Worm (Caenorhabditis elegans) whole organism, L1 larva: ENCODE measurements around the gene F58F6.6.
"Not testable (repeated sequence)": the region's sequence is repeated elsewhere in the genome, so short reads cannot be mapped to it uniquely, and the experiment has no call there.

Source experiments
- C34B4.2 ChIP-seq: sonication (generic microtip); optimal IDR thresholded peaks from 2 replicates; lab custom pipeline; 2017; ENCODE audit warnings: mild to moderate bottlenecking, missing genetic modification characterization, missing compliant biosample characterization
- F16B12.6 ChIP-seq: fragments of 150-350 bp; optimal IDR thresholded peaks from 2 replicates; lab custom pipeline; 2014; ENCODE audit warnings: missing biosample characterization, missing genetic modification characterization
- aly-2 ChIP-seq: fragments of 150-350 bp; optimal IDR thresholded peaks from 2 replicates; lab custom pipeline; 2014; ENCODE audit warnings: missing biosample characterization, missing genetic modification characterization
- blmp-1 ChIP-seq: fragments of 150-350 bp; optimal IDR thresholded peaks from 2 replicates; lab custom pipeline; 2014; ENCODE audit warnings: missing biosample characterization, missing genetic modification characterization
- ceh-63 ChIP-seq: fragments of 200-800 bp; sonication (Bioruptor generic); optimal IDR thresholded peaks from 2 replicates; lab custom pipeline; 2018; ENCODE audit warnings: mild to moderate bottlenecking, missing genetic modification characterization, missing compliant biosample characterization
- ceh-82 ChIP-seq, 3 experiments: fragments of 150-350 bp in 1 of 3; sonication (generic microtip) in 2 of 3; optimal IDR thresholded peaks; 2 replicates each; lab custom pipeline; 2014 to 2017; ENCODE audit warnings: missing biosample characterization in 3 of 3, missing genetic modification characterization in 3 of 3
- ceh-90 ChIP-seq: sonication (generic microtip); optimal IDR thresholded peaks from 2 replicates; lab custom pipeline; 2016; ENCODE audit warnings: missing genetic modification characterization, missing compliant biosample characterization
- ces-1 ChIP-seq: fragments of 150-350 bp; optimal IDR thresholded peaks from 2 replicates; lab custom pipeline; 2014; ENCODE audit warnings: missing biosample characterization, missing genetic modification reagents, missing genetic modification characterization
- dpl-1 ChIP-seq, 3 experiments: fragments of 150-350 bp in 2 of 3; sonication (generic microtip) in 1 of 3; optimal IDR thresholded peaks; 2 replicates each; lab custom pipeline; 2014 to 2017; ENCODE audit warnings: missing biosample characterization in 3 of 3, missing genetic modification characterization in 3 of 3, missing genetic modification reagents in 3 of 3
- efl-1 ChIP-seq, 4 experiments: fragments of 150-350 bp; optimal IDR thresholded peaks in 3 of 4; peaks in 1 of 4; 1 replicate in 1 of 4; 2 replicates in 3 of 4; lab custom pipeline; 2014; ENCODE audit warnings: missing biosample characterization in 2 of 4, missing genetic modification characterization in 2 of 4, missing genetic modification reagents in 2 of 4
- egl-13 ChIP-seq: sonication (generic microtip); optimal IDR thresholded peaks from 2 replicates; lab custom pipeline; 2016; ENCODE audit warnings: missing genotype, missing genetic modification reagents, missing genetic modification characterization, missing compliant biosample characterization
- elt-2 ChIP-seq: sonication (generic microtip); optimal IDR thresholded peaks from 2 replicates; lab custom pipeline; 2016; ENCODE audit warnings: missing genetic modification characterization, mild to moderate bottlenecking, inconsistent platforms, missing compliant biosample characterization, missing genetic modification reagents
- elt-3 ChIP-seq, 6 experiments: fragments of 150-350 bp in 1 of 6; sonication (generic microtip); optimal IDR thresholded peaks; 2 replicates each; lab custom pipeline; 2017 to 2018; ENCODE audit warnings: missing biosample characterization in 6 of 6, missing genetic modification characterization in 6 of 6, inconsistent platforms in 1 of 6
- fkh-4 ChIP-seq: sonication (generic microtip); optimal IDR thresholded peaks from 2 replicates; lab custom pipeline; 2016; ENCODE audit warnings: missing compliant biosample characterization, missing genetic modification characterization, borderline replicate concordance
- fkh-8 ChIP-seq: sonication (generic microtip); optimal IDR thresholded peaks from 2 replicates; lab custom pipeline; 2016; ENCODE audit warnings: mild to moderate bottlenecking, missing genetic modification characterization, missing compliant biosample characterization
- grh-1 ChIP-seq: fragments of 200-800 bp; sonication (Bioruptor generic); IDR thresholded peaks from 2 replicates; pipeline ENCODE4 v1.3.6; 2022; ENCODE audit warnings: missing genetic modification reagents, missing genetic modification characterization, missing compliant biosample characterization
- hpl-2 ChIP-seq: fragments of 150-350 bp; optimal IDR thresholded peaks from 2 replicates; lab custom pipeline; 2014; ENCODE audit warnings: missing biosample characterization, missing genetic modification reagents, missing genetic modification characterization
- isw-1 ChIP-seq: fragments of 200-800 bp; sonication (Bioruptor generic); IDR thresholded peaks from 2 replicates; pipeline ENCODE4 v1.3.6; 2022; ENCODE audit warnings: missing genetic modification characterization, missing compliant biosample characterization
- lin-13 ChIP-seq: fragments of 150-350 bp; optimal IDR thresholded peaks from 2 replicates; lab custom pipeline; 2014; ENCODE audit warnings: missing biosample characterization, missing genetic modification reagents, missing genetic modification characterization
- lin-15B ChIP-seq: fragments of 150-350 bp; sonication (generic microtip); optimal IDR thresholded peaks from 3 replicates; lab custom pipeline; 2014; ENCODE audit warnings: missing biosample characterization, missing genetic modification characterization
- lin-35 ChIP-seq, 2 experiments: fragments of 150-350 bp; optimal IDR thresholded peaks; 2 replicates each; lab custom pipeline; 2014; ENCODE audit warnings: missing biosample characterization in 2 of 2, missing genetic modification characterization in 2 of 2, missing genetic modification reagents in 2 of 2
- lin-39 ChIP-seq: fragments of 150-350 bp; optimal IDR thresholded peaks from 2 replicates; lab custom pipeline; 2014; ENCODE audit warnings: missing biosample characterization, missing genetic modification reagents, missing genetic modification characterization
- lsy-2 ChIP-seq, 2 experiments: fragments of 150-350 bp; optimal IDR thresholded peaks; 2 replicates each; lab custom pipeline; 2014; ENCODE audit warnings: missing biosample characterization in 2 of 2, missing genetic modification characterization in 2 of 2
- mab-9 ChIP-seq: fragments of 200-800 bp; sonication (Bioruptor generic); IDR thresholded peaks from 2 replicates; pipeline ENCODE4 v1.3.6; 2022; ENCODE audit warnings: missing genetic modification reagents, missing genetic modification characterization, missing compliant biosample characterization
- mep-1 ChIP-seq: fragments of 150-350 bp; optimal IDR thresholded peaks from 2 replicates; lab custom pipeline; 2014; ENCODE audit warnings: missing biosample characterization, missing genetic modification characterization
- nhr-19 ChIP-seq: fragments of 200-800 bp; sonication (Bioruptor generic); conservative IDR thresholded peaks from 2 replicates; pipeline ENCODE4 v1.3.6; 2022; ENCODE audit warnings: missing genetic modification characterization, missing compliant biosample characterization
- nhr-20 ChIP-seq: sonication (generic microtip); optimal IDR thresholded peaks from 2 replicates; lab custom pipeline; 2016; ENCODE audit warnings: mild to moderate bottlenecking, missing genetic modification characterization, missing compliant biosample characterization
- nhr-47 ChIP-seq: sonication (generic microtip); optimal IDR thresholded peaks from 2 replicates; lab custom pipeline; 2016; ENCODE audit warnings: mild to moderate bottlenecking, missing genetic modification characterization, moderate library complexity, missing compliant biosample characterization
- nhr-71 ChIP-seq: sonication (generic microtip); optimal IDR thresholded peaks from 2 replicates; lab custom pipeline; 2016; ENCODE audit warnings: mild to moderate bottlenecking, missing genetic modification characterization, moderate library complexity, missing compliant biosample characterization
- nhr-77 ChIP-seq: fragments of 150-350 bp; optimal IDR thresholded peaks from 2 replicates; lab custom pipeline; 2014; ENCODE audit warnings: missing biosample characterization, missing genetic modification characterization
- nhr-84 ChIP-seq: sonication (generic microtip); optimal IDR thresholded peaks from 2 replicates; lab custom pipeline; 2017; ENCODE audit warnings: missing biosample characterization, missing genetic modification characterization
- nhr-85 ChIP-seq: sonication (generic microtip); peaks from one replicate; lab custom pipeline; 2016; ENCODE audit warnings: missing genetic modification characterization, inconsistent platforms, missing compliant biosample characterization
- nhr-90 ChIP-seq: sonication (generic microtip); optimal IDR thresholded peaks from 2 replicates; lab custom pipeline; 2016; ENCODE audit warnings: mild to moderate bottlenecking, missing genetic modification characterization, missing compliant biosample characterization; ENCODE audit not compliant: poor library complexity
- pag-3 ChIP-seq: sonication (generic microtip); optimal IDR thresholded peaks from 2 replicates; lab custom pipeline; 2017; ENCODE audit warnings: missing genetic modification characterization, mild to moderate bottlenecking, missing compliant biosample characterization, antibody characterized with exemption, borderline replicate concordance; ENCODE audit not compliant: insufficient read depth
- pax-3 ChIP-seq: fragments of 200-800 bp; sonication (Bioruptor generic); optimal IDR thresholded peaks from 2 replicates; lab custom pipeline; 2018; ENCODE audit warnings: mild to moderate bottlenecking, missing genetic modification characterization, moderate library complexity, missing compliant biosample characterization
- skn-1 ChIP-seq: fragments of 150-350 bp; optimal IDR thresholded peaks from 2 replicates; lab custom pipeline; 2014; ENCODE audit warnings: missing biosample characterization, missing genetic modification characterization
- snu-23 ChIP-seq: sonication (generic microtip); optimal IDR thresholded peaks from 2 replicates; lab custom pipeline; 2016; ENCODE audit warnings: missing genetic modification characterization, missing compliant biosample characterization
- swsn-7 ChIP-seq: sonication (generic microtip); optimal IDR thresholded peaks from 2 replicates; lab custom pipeline; 2016; ENCODE audit warnings: missing genetic modification characterization, missing compliant biosample characterization
- tlp-1 ChIP-seq: fragments of 150-350 bp; optimal IDR thresholded peaks from 2 replicates; lab custom pipeline; 2014; ENCODE audit warnings: missing biosample characterization, missing genetic modification characterization
- unc-130 ChIP-seq: fragments of 150-350 bp; optimal IDR thresholded peaks from 2 replicates; lab custom pipeline; 2017; ENCODE audit warnings: missing biosample characterization, missing genetic modification characterization, inconsistent platforms
- unc-30 ChIP-seq: sonication (generic microtip); optimal IDR thresholded peaks from 2 replicates; lab custom pipeline; 2017; ENCODE audit warnings: missing biosample characterization, missing genetic modification characterization
- unc-86 ChIP-seq: sonication (generic microtip); optimal IDR thresholded peaks from 2 replicates; lab custom pipeline; 2016; ENCODE audit warnings: missing genetic modification characterization, missing compliant biosample characterization
- xbp-1 ChIP-seq: sonication (generic microtip); optimal IDR thresholded peaks from 2 replicates; lab custom pipeline; 2016; ENCODE audit warnings: missing genetic modification characterization, missing compliant biosample characterization
- zag-1 ChIP-seq: fragments of 150-350 bp; optimal IDR thresholded peaks from 2 replicates; lab custom pipeline; 2014; ENCODE audit warnings: missing biosample characterization, missing genetic modification characterization

The F58F6.6 gene

DNA sequence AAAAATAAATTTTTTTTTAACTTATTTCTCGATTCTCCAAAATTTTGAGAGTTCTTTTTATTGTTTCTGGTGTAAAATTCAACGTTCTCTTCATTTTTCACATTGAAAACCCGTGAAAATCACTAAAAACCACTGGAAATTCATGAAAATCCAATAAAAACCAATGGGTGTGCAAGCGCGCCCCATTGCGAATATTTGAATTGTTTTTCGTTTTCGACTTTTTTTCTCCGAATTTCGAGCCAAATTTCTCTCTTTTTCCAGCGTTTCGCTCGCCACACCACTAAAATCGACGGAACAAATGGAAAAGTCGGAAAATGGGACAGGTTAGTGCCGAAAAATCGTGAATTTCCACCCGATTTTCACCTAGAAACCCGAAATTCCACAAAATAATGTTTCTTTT, 30.6 kb upstream of the F58F6.6 start:
- TF ChIP-seq dpl-1 (GFP tag; optimal IDR thresholded peaks at IDR 0.05; lab: Kevin White, UChicago) (peak in 2 of 3 experiments; percentile 49 to 54), lsy-2 (tag; optimal IDR thresholded peaks at IDR 0.05; lab: Kevin White, UChicago) (no peak), efl-1 (optimal IDR thresholded peaks at IDR 0.05; lab: Kevin White, UChicago) (peak in 1 of 2 experiments; percentile 11), efl-1 (GFP tag; optimal IDR thresholded peaks at IDR 0.05 in 1 of 2; lab: Kevin White, UChicago) (peak; percentile 1 to 95)

DNA sequence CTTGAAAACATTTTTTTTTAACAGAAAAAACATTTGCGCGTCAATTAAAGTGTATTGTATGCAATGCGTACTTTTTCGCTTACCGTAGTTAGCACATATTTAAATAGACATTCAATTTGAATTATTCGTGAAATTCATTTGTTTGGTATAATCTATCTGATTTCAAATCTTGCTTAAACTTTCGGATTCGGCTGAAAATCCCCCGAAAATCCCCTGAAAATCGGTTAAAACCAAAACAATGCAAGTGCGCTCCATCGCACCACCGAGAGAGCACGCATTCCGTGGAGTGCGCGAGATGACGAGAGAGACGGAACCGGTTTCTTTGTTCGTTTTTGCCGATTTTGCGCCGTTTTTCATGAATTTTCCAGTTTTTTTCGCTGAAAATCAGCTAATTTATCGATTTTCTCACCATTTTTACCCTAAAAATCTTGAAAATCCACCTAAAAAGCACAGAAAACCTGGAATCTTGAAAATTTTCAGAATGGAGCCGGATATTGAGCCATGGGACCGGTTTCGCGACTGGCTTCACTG, 12.1 kb upstream of the F58F6.6 start, which contains the start of gene F53H1.3:
Gene F53H1.3 (plus strand): TSS at position 481 of the 531 bp plus-strand sequence.
- TF ChIP-seq xbp-1: peak; percentile 38
- no peak for TF ChIP-seq lin-39 (tag; lab: Kevin White, UChicago)
- TF ChIP-seq snu-23 (GFP tag; lab: Kevin White, UChicago): peak; percentile 55
- TF ChIP-seq nhr-85 (tag; lab: Kevin White, UChicago): peak; percentile 77
- no peak for TF ChIP-seq C34B4.2 (tag; lab: Kevin White, UChicago)
- TF ChIP-seq F16B12.6: peak; percentile 16
- TF ChIP-seq efl-1 (optimal IDR thresholded peaks at IDR 0.05; lab: Kevin White, UChicago): peak; percentile 68 to 72
- TF ChIP-seq efl-1 (GFP tag; optimal IDR thresholded peaks at IDR 0.05 in 1 of 2; lab: Kevin White, UChicago): peak; percentile 71 to 96
- TF ChIP-seq unc-86 (tag; lab: Kevin White, UChicago): peak; percentile 12
- TF ChIP-seq lsy-2 (tag; optimal IDR thresholded peaks at IDR 0.05; lab: Kevin White, UChicago): peak; percentile 70 to 89
- no peak for TF ChIP-seq fkh-8
- no peak for TF ChIP-seq egl-13 (tag; lab: Kevin White, UChicago)
- peak; percentile 98 for TF ChIP-seq grh-1 (GFP tag; lab: Robert Waterston, UW)
- TF ChIP-seq mep-1 (tag; lab: Kevin White, UChicago): peak; percentile 36
- TF ChIP-seq ceh-82 (tag; optimal IDR thresholded peaks at IDR 0.05; lab: Kevin White, UChicago): peak in 2 of 3 experiments; percentile 16 to 29
- TF ChIP-seq isw-1: peak; percentile 10; the same call in 1 of the 2 replicates
- TF ChIP-seq nhr-19 (GFP tag; lab: Robert Waterston, UW): no peak
- no peak for TF ChIP-seq aly-2 (tag; lab: Kevin White, UChicago)
- TF ChIP-seq blmp-1 (tag; lab: Kevin White, UChicago): no peak
- TF ChIP-seq lin-15B: peak; percentile 29
- peak; percentile 60 for TF ChIP-seq lin-13 (GFP tag; lab: Kevin White, UChicago)
- TF ChIP-seq dpl-1 (GFP tag; optimal IDR thresholded peaks at IDR 0.05; lab: Kevin White, UChicago): peak; percentile 40 to 66 (median 62)
- peak; percentile 4 for TF ChIP-seq fkh-4
- TF ChIP-seq ceh-90 (tag; lab: Kevin White, UChicago): peak; percentile 40
- TF ChIP-seq ceh-63 (GFP tag; lab: Kevin White, UChicago): peak; percentile 14
- peak; percentile 55 for TF ChIP-seq lin-35 (GFP tag; optimal IDR thresholded peaks at IDR 0.05; lab: Kevin White, UChicago)
- TF ChIP-seq skn-1: no peak
- TF ChIP-seq pag-3 (tag; lab: Kevin White, UChicago): no peak
- no peak for TF ChIP-seq mab-9 (GFP tag; lab: Robert Waterston, UW)
- no peak for TF ChIP-seq nhr-20 (tag; lab: Kevin White, UChicago)
- no peak for TF ChIP-seq elt-3 (tag; optimal IDR thresholded peaks at IDR 0.05; lab: Kevin White, UChicago)
- TF ChIP-seq swsn-7 (tag; lab: Kevin White, UChicago): peak; percentile 48

DNA sequence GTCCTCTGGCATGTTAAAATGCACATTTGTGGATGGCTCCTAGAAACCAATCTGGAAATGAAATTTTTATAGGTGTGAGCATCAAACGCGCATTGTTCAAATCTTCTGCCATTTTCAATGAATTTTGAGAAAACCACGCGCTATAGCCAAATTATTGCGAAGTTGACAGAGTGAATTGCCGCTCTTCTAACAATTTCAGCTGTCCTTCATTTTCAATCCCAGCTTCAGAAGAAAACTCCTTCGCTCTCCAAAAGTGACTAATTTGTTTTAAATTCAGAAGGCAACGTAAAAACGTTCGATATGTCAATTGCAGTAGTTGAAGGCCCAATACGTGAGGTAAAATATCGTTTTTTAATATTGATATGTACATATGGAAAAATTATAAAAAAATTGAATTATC, 2.5 kb downstream of the F58F6.6 start, which contains the start of gene F58F6.5:
Gene F58F6.5 (plus strand): TSS at position 301 of the 400 bp plus-strand sequence.
- TF ChIP-seq nhr-84 (tag; lab: Kevin White, UChicago); ceh-82 (tag; optimal IDR thresholded peaks at IDR 0.05; lab: Kevin White, UChicago); unc-86 (tag; lab: Kevin White, UChicago): not testable (repeated sequence)

DNA sequence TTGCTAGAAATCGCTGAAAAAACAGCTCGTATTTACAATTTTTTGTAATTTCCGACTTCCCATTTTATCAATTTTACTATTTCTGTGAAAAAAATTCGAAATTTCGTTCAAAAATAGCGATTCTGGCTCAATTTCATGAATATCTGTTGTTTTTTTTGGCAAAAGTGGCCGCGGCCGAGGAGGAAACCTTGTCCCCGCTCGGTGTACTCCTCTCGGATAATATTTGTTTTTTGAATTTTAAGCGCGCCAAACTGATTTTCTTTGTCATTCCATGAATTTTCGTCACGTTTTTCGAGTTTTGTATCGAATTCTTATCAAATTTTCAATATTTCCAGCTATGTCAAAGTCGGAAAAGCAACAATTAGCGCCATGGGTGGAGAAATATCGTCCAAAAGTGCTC, 6.1 kb downstream of the F58F6.6 start, which contains the start of gene rfc-2:
Gene rfc-2 (plus strand): TSS at position 334 of the 400 bp plus-strand sequence.
- TF ChIP-seq zag-1 (tag; lab: Kevin White, UChicago) (no peak), unc-30 (tag; lab: Kevin White, UChicago) (no peak), unc-130 (tag; lab: Kevin White, UChicago) (no peak), pax-3 (tag; lab: Kevin White, UChicago) (no peak), nhr-71 (tag; lab: Kevin White, UChicago) (peak; percentile 65), lin-35 (GFP tag; optimal IDR thresholded peaks at IDR 0.05; lab: Kevin White, UChicago) (peak; percentile 55 to 68), fkh-4 (peak; percentile 38), dpl-1 (GFP tag; optimal IDR thresholded peaks at IDR 0.05; lab: Kevin White, UChicago) (peak; percentile 52 to 74 (median 59)), elt-2 (no peak), ceh-63 (GFP tag; lab: Kevin White, UChicago) (no peak), nhr-47 (tag; lab: Kevin White, UChicago) (peak; percentile 50), nhr-85 (tag; lab: Kevin White, UChicago) (peak; percentile 51), ces-1 (GFP tag; lab: Kevin White, UChicago) (no peak), nhr-77 (tag; lab: Kevin White, UChicago) (no peak), nhr-90 (tag; lab: Kevin White, UChicago) (no peak), tlp-1 (tag; lab: Kevin White, UChicago) (no peak), hpl-2 (GFP tag; lab: Kevin White, UChicago) (no peak), lin-15B (peak; percentile 49), snu-23 (GFP tag; lab: Kevin White, UChicago) (peak; percentile 48)
